Fruit fly (Drosophila melanogaster) whole organism, embryonic: Measurements from ENCODE around the gene Cyp12a5.
A peak's percentile ranks its signal among the peaks of the same experiment; 100 is the strongest.

Source experiments
- Blimp-1 ChIP-seq: fragments of 200-800 bp; sonication (Bioruptor generic); optimal IDR thresholded peaks from 3 replicates; lab custom pipeline; 2018; ENCODE audit warnings: missing biosample characterization, missing genetic modification characterization, mild to moderate bottlenecking, moderate library complexity, missing genetic modification reagents
- CG1024 ChIP-seq: fragments of 200-800 bp; sonication (Bioruptor generic); IDR thresholded peaks from 2 replicates; pipeline ENCODE4 v1.3.6; 2022; ENCODE audit warnings: missing biosample characterization, missing genetic modification characterization
- CG10267 ChIP-seq: fragments of 200-800 bp; sonication (Bioruptor generic); optimal IDR thresholded peaks from 2 replicates; lab custom pipeline; 2018; ENCODE audit warnings: missing biosample characterization, mild to moderate bottlenecking, missing genetic modification characterization, moderate library complexity
- CG10565 ChIP-seq: fragments of 200-800 bp; sonication (Bioruptor generic); optimal IDR thresholded peaks from 3 replicates; lab custom pipeline; 2016; ENCODE audit warnings: missing biosample characterization, mild to moderate bottlenecking, missing genetic modification characterization
- CG10979 ChIP-seq: fragments of 200-800 bp; sonication (Bioruptor generic); optimal IDR thresholded peaks from 2 replicates; lab custom pipeline; 2018; ENCODE audit warnings: missing biosample characterization, mild to moderate bottlenecking, missing genetic modification characterization, moderate library complexity
- CG11695 ChIP-seq: fragments of 200-800 bp; sonication (Bioruptor generic); IDR thresholded peaks from 3 replicates; pipeline ENCODE4 v1.3.6; 2022; ENCODE audit warnings: missing biosample characterization, missing genetic modification characterization
- CG12744 ChIP-seq: fragments of 200-800 bp; sonication (Bioruptor generic); optimal IDR thresholded peaks from 2 replicates; lab custom pipeline; 2016; ENCODE audit warnings: missing biosample characterization, missing genetic modification characterization
- CG13775 ChIP-seq: fragments of 200-800 bp; sonication (Bioruptor generic); optimal IDR thresholded peaks from 3 replicates; lab custom pipeline; 2017; ENCODE audit warnings: missing biosample characterization, mild to moderate bottlenecking, missing genetic modification characterization
- CG15514 ChIP-seq: fragments of 200-800 bp; sonication (Bioruptor generic); optimal IDR thresholded peaks from 3 replicates; lab custom pipeline; 2017; ENCODE audit warnings: missing biosample characterization, missing genetic modification characterization, mild to moderate bottlenecking, moderate library complexity, missing genetic modification reagents
- CG18764 ChIP-seq: fragments of 200-800 bp; sonication (Bioruptor generic); optimal IDR thresholded peaks from 3 replicates; lab custom pipeline; 2016; ENCODE audit warnings: missing biosample characterization, missing genetic modification characterization
- CG30020 ChIP-seq: fragments of 200-800 bp; optimal IDR thresholded peaks from 2 replicates; lab custom pipeline; 2019; ENCODE audit warnings: missing biosample characterization, mild to moderate bottlenecking, missing genetic modification characterization, moderate library complexity
- CG30403 ChIP-seq: fragments of 200-800 bp; sonication (Bioruptor generic); optimal IDR thresholded peaks from 3 replicates; lab custom pipeline; 2016; ENCODE audit warnings: missing biosample characterization, missing genetic modification characterization
- CG30431 ChIP-seq: fragments of 200-800 bp; sonication (Bioruptor generic); optimal IDR thresholded peaks from 2 replicates; lab custom pipeline; 2017; ENCODE audit warnings: missing biosample characterization, missing genetic modification characterization
- CG31224 ChIP-seq: fragments of 200-800 bp; sonication (Bioruptor generic); IDR thresholded peaks from 2 replicates; pipeline ENCODE4 v1.3.6; 2022; ENCODE audit warnings: missing biosample characterization, missing genetic modification characterization
- CG4424 ChIP-seq: fragments of 200-800 bp; sonication (Bioruptor generic); optimal IDR thresholded peaks from 3 replicates; lab custom pipeline; 2016; ENCODE audit warnings: missing biosample characterization, missing genetic modification characterization
- CG5180 ChIP-seq: fragments of 200-800 bp; sonication (Bioruptor generic); optimal IDR thresholded peaks from 3 replicates; lab custom pipeline; 2017; ENCODE audit warnings: missing biosample characterization, missing genetic modification characterization, mild to moderate bottlenecking, moderate library complexity, missing genetic modification reagents
- CG8924 ChIP-seq: fragments of 200-800 bp; optimal IDR thresholded peaks from 3 replicates; lab custom pipeline; 2019; ENCODE audit warnings: missing biosample characterization, mild to moderate bottlenecking, missing genetic modification characterization, moderate library complexity
- CG8944 ChIP-seq: fragments of 200-800 bp; sonication (Bioruptor generic); optimal IDR thresholded peaks from 3 replicates; lab custom pipeline; 2016; ENCODE audit warnings: missing biosample characterization, missing genetic modification characterization
- CG9797 ChIP-seq: fragments of 200-800 bp; sonication (Bioruptor generic); optimal IDR thresholded peaks from 3 replicates; lab custom pipeline; 2018; ENCODE audit warnings: missing biosample characterization, mild to moderate bottlenecking, missing genetic modification characterization
- CTCF ChIP-seq: fragments of 200-800 bp; sonication (Bioruptor generic); optimal IDR thresholded peaks from 2 replicates; lab custom pipeline; 2017; ENCODE audit warnings: missing biosample characterization, mild to moderate bottlenecking, missing genetic modification characterization, moderate library complexity
- Dbx ChIP-seq: fragments of 200-800 bp; sonication (Bioruptor generic); IDR thresholded peaks from 3 replicates; pipeline ENCODE4 v1.3.6; 2022; ENCODE audit warnings: missing biosample characterization, missing genetic modification characterization
- Dip2 ChIP-seq: fragments of 200-800 bp; sonication (Bioruptor generic); IDR thresholded peaks from 2 replicates; pipeline ENCODE4 v1.3.6; 2022; ENCODE audit warnings: missing biosample characterization, missing genetic modification characterization
- Dll ChIP-seq: fragments of 200-800 bp; sonication (Bioruptor generic); IDR thresholded peaks from 4 replicates; pipeline ENCODE4 v1.3.6; 2022; ENCODE audit warnings: missing biosample characterization, missing genetic modification characterization; ENCODE audit not compliant: partially characterized antibody
- Dref ChIP-seq: fragments of 200-800 bp; sonication (Bioruptor generic); IDR thresholded peaks from 2 replicates; pipeline ENCODE4 v1.3.6; 2022; ENCODE audit warnings: missing biosample characterization, missing genetic modification characterization
- Gsc ChIP-seq: fragments of 200-800 bp; sonication (Bioruptor generic); IDR thresholded peaks from 2 replicates; pipeline ENCODE4 v1.3.6; 2022; ENCODE audit warnings: missing biosample characterization, missing genetic modification characterization
- H2.0 ChIP-seq: fragments of 200-800 bp; sonication (Bioruptor generic); IDR thresholded peaks from 2 replicates; pipeline ENCODE4 v1.3.6; 2022; ENCODE audit warnings: missing biosample characterization, missing genetic modification characterization
- HLHmδ ChIP-seq: fragments of 200-800 bp; sonication (Bioruptor generic); optimal IDR thresholded peaks from 2 replicates; lab custom pipeline; 2018; ENCODE audit warnings: missing biosample characterization, mild to moderate bottlenecking, missing genetic modification characterization, moderate library complexity
- Lhr ChIP-seq: fragments of 200-800 bp; sonication (Bioruptor generic); optimal IDR thresholded peaks from 3 replicates; lab custom pipeline; 2017; ENCODE audit warnings: mild to moderate bottlenecking, missing biosample characterization, missing genetic modification reagents, missing genetic modification characterization
- Lpt ChIP-seq: fragments of >200 bp; optimal IDR thresholded peaks from 2 replicates; lab custom pipeline; 2018; ENCODE audit warnings: missing biosample characterization, missing genetic modification characterization
- Max ChIP-seq: fragments of 200-800 bp; sonication (Bioruptor generic); optimal IDR thresholded peaks from 2 replicates; lab custom pipeline; 2016; ENCODE audit warnings: missing biosample characterization, mild to moderate bottlenecking, missing genetic modification characterization
- Poxn ChIP-seq: fragments of 200-800 bp; sonication (Bioruptor generic); IDR thresholded peaks from 2 replicates; pipeline ENCODE4 v1.3.6; 2022; ENCODE audit warnings: missing biosample characterization, missing genetic modification characterization
- Trl ChIP-seq, 3 experiments: fragments of >200 bp in 2 of 3; fragments of 200-800 bp in 1 of 3; sonication (Bioruptor generic) in 1 of 3; optimal IDR thresholded peaks; 2 replicates in 1 of 3; 3 replicates in 2 of 3; lab custom pipeline; 2016 to 2017; ENCODE audit warnings: missing biosample characterization in 1 of 3, missing genetic modification characterization in 1 of 3
- cato ChIP-seq: fragments of 200-800 bp; sonication (Bioruptor generic); optimal IDR thresholded peaks from 2 replicates; lab custom pipeline; 2016; ENCODE audit warnings: missing biosample characterization, missing genetic modification characterization, borderline replicate concordance
- da ChIP-seq: fragments of 200-800 bp; sonication (Bioruptor generic); optimal IDR thresholded peaks from 2 replicates; lab custom pipeline; 2016; ENCODE audit warnings: missing biosample characterization, missing genetic modification characterization
- fd3F ChIP-seq: fragments of 200-800 bp; sonication (Bioruptor generic); optimal IDR thresholded peaks from 2 replicates; lab custom pipeline; 2018; ENCODE audit warnings: missing biosample characterization, mild to moderate bottlenecking, missing genetic modification characterization, moderate library complexity
- ftz-f1 ChIP-seq: fragments of 200-800 bp; sonication (Bioruptor generic); optimal IDR thresholded peaks from 2 replicates; lab custom pipeline; 2016; ENCODE audit warnings: missing biosample characterization, missing genetic modification characterization
- gce ChIP-seq: fragments of 200-800 bp; sonication (Bioruptor generic); IDR thresholded peaks from 3 replicates; pipeline ENCODE4 v1.3.6; 2022; ENCODE audit warnings: missing biosample characterization, missing genetic modification characterization
- gem ChIP-seq: fragments of 200-800 bp; sonication (Bioruptor generic); optimal IDR thresholded peaks from 2 replicates; lab custom pipeline; 2019; ENCODE audit warnings: missing biosample characterization, mild to moderate bottlenecking, missing genetic modification characterization, moderate library complexity
- gfzf ChIP-seq: fragments of 200-800 bp; sonication (Bioruptor generic); optimal IDR thresholded peaks from 2 replicates; lab custom pipeline; 2016; ENCODE audit warnings: missing biosample characterization, mild to moderate bottlenecking, missing genetic modification characterization, moderate library complexity
- lilli ChIP-seq: fragments of 200-800 bp; sonication (Bioruptor generic); optimal IDR thresholded peaks from 3 replicates; lab custom pipeline; 2016; ENCODE audit warnings: missing biosample characterization, missing genetic modification characterization
- otp ChIP-seq: fragments of 200-800 bp; sonication (Bioruptor generic); IDR thresholded peaks from 3 replicates; pipeline ENCODE4, ENCODE4 v1.3.6; 2022; ENCODE audit warnings: missing biosample characterization, missing genetic modification characterization
- pb ChIP-seq: fragments of 200-800 bp; sonication (Bioruptor generic); optimal IDR thresholded peaks from 3 replicates; lab custom pipeline; 2016; ENCODE audit warnings: missing biosample characterization, missing genetic modification characterization
- phol ChIP-seq: fragments of 200-800 bp; sonication (Bioruptor generic); optimal IDR thresholded peaks from 3 replicates; lab custom pipeline; 2018; ENCODE audit warnings: missing biosample characterization, mild to moderate bottlenecking, missing genetic modification characterization, moderate library complexity
- prd ChIP-seq, 3 experiments: fragments of >200 bp in 2 of 3; fragments of 200-800 bp in 1 of 3; sonication (Bioruptor generic) in 1 of 3; optimal IDR thresholded peaks in 2 of 3; IDR thresholded peaks in 1 of 3; 2 replicates in 2 of 3; 3 replicates in 1 of 3; pipeline versions ENCODE4 v1.3.6 to Lab custom; 2017 to 2022; ENCODE audit warnings: missing biosample characterization in 1 of 3, missing genetic modification characterization in 1 of 3
- rib ChIP-seq: fragments of 200-800 bp; sonication (Bioruptor generic); IDR thresholded peaks from 2 replicates; pipeline ENCODE4 v1.3.6; 2022; ENCODE audit warnings: missing biosample characterization, missing genetic modification characterization
- sr ChIP-seq: fragments of 200-800 bp; sonication (Bioruptor generic); IDR thresholded peaks from 3 replicates; pipeline ENCODE4 v1.3.6; 2022; ENCODE audit warnings: missing biosample characterization, missing genetic modification characterization
- stc ChIP-seq: fragments of 200-800 bp; sonication (Bioruptor generic); IDR thresholded peaks from 2 replicates; pipeline ENCODE4 v1.3.6; 2022; ENCODE audit warnings: missing biosample characterization, missing genetic modification characterization
- stwl ChIP-seq: fragments of 200-800 bp; sonication (Bioruptor generic); optimal IDR thresholded peaks from 3 replicates; lab custom pipeline; 2018; ENCODE audit warnings: missing biosample characterization, mild to moderate bottlenecking, missing genetic modification characterization, moderate library complexity
- vvl ChIP-seq: fragments of 200-800 bp; sonication (Bioruptor generic); IDR thresholded peaks from 2 replicates; pipeline ENCODE4 v1.3.6; 2022; ENCODE audit warnings: missing biosample characterization, missing genetic modification characterization
- z ChIP-seq: fragments of 200-800 bp; sonication (Bioruptor generic); IDR thresholded peaks from 3 replicates; pipeline ENCODE4 v1.3.6; 2022; ENCODE audit warnings: missing biosample characterization, missing genetic modification characterization

Cyp12a5 gene

dm6 chr3R:19164873-19165456 is 32.5 kb downstream of the Cyp12a5 start (continued):
- TF ChIP-seq CG8944 (no peak), CG31224 (GFP tag; lab: Robert Waterston, UW) (no peak), rib (GFP tag; lab: Robert Waterston, UW) (no peak), Dbx (no peak), fd3F (no peak), H2.0 (GFP tag; lab: Robert Waterston, UW) (peak; percentile 26; the same call in 1 of the 2 replicates), prd (optimal IDR thresholded peaks at IDR 0.05; lab: Kevin White, UChicago) (no peak), prd (GFP tag; IDR thresholded peaks at IDR 0.05; lab: Robert Waterston, UW) (peak; percentile 52; the same call in 2 of the 3 replicates), vvl (GFP tag; lab: Robert Waterston, UW) (peak; percentile 47; the same call in 1 of the 2 replicates), CG9797 (no peak), Trl (optimal IDR thresholded peaks at IDR 0.05; lab: Kevin White, UChicago) (no peak), Trl (GFP tag; optimal IDR thresholded peaks at IDR 0.05; lab: Kevin White, UChicago) (no peak), CG10565 (GFP tag; lab: Kevin White, UChicago) (no peak), gfzf (no peak), HLHmδ (GFP tag; lab: Kevin White, UChicago) (no peak), Dip2 (GFP tag; lab: Robert Waterston, UW) (no peak), cato (GFP tag; lab: Kevin White, UChicago) (no peak), CG30020 (tag; lab: Kevin White, UChicago) (no peak), CG1024 (no peak), stc (GFP tag; lab: Robert Waterston, UW) (peak; percentile 49; the same call in 1 of the 2 replicates), lilli (peak; percentile 48), otp (GFP tag; lab: Robert Waterston, UW) (peak; percentile 46; the same call in 2 of the 3 replicates), Lpt (GFP tag; lab: Kevin White, UChicago) (no peak), CTCF (GFP tag; lab: Kevin White, UChicago) (no peak), CG11695 (GFP tag; lab: Robert Waterston, UW) (no peak), gem (peak; percentile 68), CG18764 (GFP tag; lab: Kevin White, UChicago) (peak; percentile 29), Lhr (GFP tag; lab: Kevin White, UChicago) (no peak), CG10267 (tag; lab: Kevin White, UChicago) (peak; percentile 8), CG8924 (peak; percentile 63), CG4424 (peak; percentile 59), Blimp-1 (GFP tag; lab: Kevin White, UChicago) (peak; percentile 48), CG30431 (GFP tag; lab: Kevin White, UChicago) (no peak), stwl (tag; lab: Kevin White, UChicago) (no peak), ftz-f1 (GFP tag; lab: Kevin White, UChicago) (no peak), z (GFP tag; lab: Robert Waterston, UW) (no peak), CG5180 (GFP tag; lab: Kevin White, UChicago) (no peak), Dref (no peak), CG15514 (GFP tag; lab: Kevin White, UChicago) (peak; percentile 24), CG12744 (GFP tag; lab: Kevin White, UChicago) (peak; percentile 47), sr (no peak), Dll (no peak), CG30403 (GFP tag; lab: Kevin White, UChicago) (peak; percentile 49), pb (no peak), phol (tag; lab: Kevin White, UChicago) (peak; percentile 56), CG13775 (GFP tag; lab: Kevin White, UChicago) (peak; percentile 37), gce (0 out of 3 replicates have a peak, but pooled peaks have one; percentile 12), da (GFP tag; lab: Kevin White, UChicago) (no peak), Poxn (GFP tag; lab: Robert Waterston, UW) (no peak), Gsc (GFP tag; lab: Robert Waterston, UW) (no peak), CG10979 (tag; lab: Kevin White, UChicago) (peak; percentile 43), Max (GFP tag; lab: Kevin White, UChicago) (no peak)
